Worm (Caenorhabditis elegans) whole organism, L2 larva: ENCODE results near the gene F55G7.4.
A peak's percentile ranks its signal among the peaks of the same experiment; 100 is the strongest.

ENCODE experiments used
- C34F6.9 ChIP-seq: fragments of 150-350 bp; optimal IDR thresholded peaks from 2 replicates; lab custom pipeline; 2014; ENCODE audit warnings: missing biosample characterization, missing genetic modification characterization
- R02D3.7 ChIP-seq: fragments of 150-350 bp; optimal IDR thresholded peaks from 2 replicates; lab custom pipeline; 2014; ENCODE audit warnings: missing biosample characterization, missing genetic modification characterization
- Y55F3AM.14 ChIP-seq: fragments of 200-800 bp; sonication (Bioruptor generic); optimal IDR thresholded peaks from 2 replicates; lab custom pipeline; 2018; ENCODE audit warnings: mild to moderate bottlenecking, missing genetic modification characterization, missing compliant biosample characterization
- dmd-4 ChIP-seq: sonication (generic microtip); optimal IDR thresholded peaks from 2 replicates; lab custom pipeline; 2017; ENCODE audit warnings: missing biosample characterization, missing genetic modification characterization
- egl-27 ChIP-seq: sonication (generic microtip); optimal IDR thresholded peaks from 3 replicates; lab custom pipeline; 2017; ENCODE audit warnings: missing biosample characterization, missing genetic modification reagents, missing genetic modification characterization
- elt-1 ChIP-seq: fragments of 150-350 bp; optimal IDR thresholded peaks from 2 replicates; lab custom pipeline; 2014; ENCODE audit warnings: missing biosample characterization, missing genetic modification characterization
- elt-3 ChIP-seq: sonication (generic microtip); optimal IDR thresholded peaks from 2 replicates; lab custom pipeline; 2017; ENCODE audit warnings: missing biosample characterization, missing genetic modification characterization
- fos-1 ChIP-seq: fragments of 150-350 bp; optimal IDR thresholded peaks from 2 replicates; lab custom pipeline; 2014; ENCODE audit warnings: missing biosample characterization, missing genetic modification characterization
- gmeb-1 ChIP-seq: fragments of 150-350 bp; optimal IDR thresholded peaks from 2 replicates; lab custom pipeline; 2014; ENCODE audit warnings: missing biosample characterization, missing genetic modification characterization
- lin-11 ChIP-seq: fragments of 150-350 bp; sonication (generic microtip); optimal IDR thresholded peaks from 2 replicates; lab custom pipeline; 2014; ENCODE audit warnings: missing biosample characterization, missing genetic modification characterization, inconsistent platforms, mixed read lengths
- lin-39 ChIP-seq: fragments of 150-350 bp; optimal IDR thresholded peaks from 2 replicates; lab custom pipeline; 2014; ENCODE audit warnings: missing biosample characterization, missing genetic modification reagents, missing genetic modification characterization
- lsy-2 ChIP-seq, 2 experiments: fragments of 150-350 bp in 1 of 2; sonication (generic microtip) in 1 of 2; optimal IDR thresholded peaks; 2 replicates each; lab custom pipeline; 2014 to 2017; ENCODE audit warnings: missing biosample characterization in 2 of 2, missing genetic modification characterization in 2 of 2
- mab-5 ChIP-seq: fragments of 150-350 bp; optimal IDR thresholded peaks from 2 replicates; lab custom pipeline; 2014; ENCODE audit warnings: missing biosample characterization, missing genetic modification characterization
- mbf-1 ChIP-seq: sonication (generic microtip); optimal IDR thresholded peaks from 2 replicates; lab custom pipeline; 2017; ENCODE audit warnings: missing biosample characterization, missing genetic modification characterization
- mdl-1 ChIP-seq, 2 experiments: fragments of 150-350 bp in 1 of 2; sonication (generic microtip) in 1 of 2; optimal IDR thresholded peaks; 2 replicates each; lab custom pipeline; 2017; ENCODE audit warnings: missing biosample characterization in 2 of 2, missing genetic modification characterization in 2 of 2
- nhr-11 ChIP-seq: fragments of 150-350 bp; optimal IDR thresholded peaks from 2 replicates; lab custom pipeline; 2014; ENCODE audit warnings: missing biosample characterization, missing genetic modification characterization
- nhr-129 ChIP-seq: fragments of 150-350 bp; optimal IDR thresholded peaks from 2 replicates; lab custom pipeline; 2014; ENCODE audit warnings: missing biosample characterization, missing genetic modification characterization
- nhr-21 ChIP-seq: fragments of 150-350 bp; optimal IDR thresholded peaks from 2 replicates; lab custom pipeline; 2014; ENCODE audit warnings: missing biosample characterization, missing genetic modification characterization
- nhr-237 ChIP-seq: fragments of 150-350 bp; optimal IDR thresholded peaks from 2 replicates; lab custom pipeline; 2014; ENCODE audit warnings: missing biosample characterization, missing genetic modification characterization
- nhr-25 ChIP-seq: fragments of 150-350 bp; sonication (generic microtip); optimal IDR thresholded peaks from 3 replicates; lab custom pipeline; 2014; ENCODE audit warnings: missing biosample characterization, missing genetic modification characterization
- nhr-77 ChIP-seq: fragments of 150-350 bp; optimal IDR thresholded peaks from 2 replicates; lab custom pipeline; 2014; ENCODE audit warnings: missing biosample characterization, missing genetic modification characterization
- peb-1 ChIP-seq: fragments of 150-350 bp; optimal IDR thresholded peaks from 2 replicates; lab custom pipeline; 2014; ENCODE audit warnings: missing biosample characterization, missing genetic modification characterization
- sem-4 ChIP-seq: fragments of 150-350 bp; optimal IDR thresholded peaks from 2 replicates; lab custom pipeline; 2014; ENCODE audit warnings: missing biosample characterization, missing genetic modification reagents, missing genetic modification characterization
- skn-1 ChIP-seq: sonication (generic microtip); optimal IDR thresholded peaks from 2 replicates; lab custom pipeline; 2017; ENCODE audit warnings: missing biosample characterization, missing genetic modification characterization
- sma-3 ChIP-seq: sonication (generic microtip); optimal IDR thresholded peaks from 2 replicates; lab custom pipeline; 2016; ENCODE audit warnings: missing genetic modification reagents, missing genetic modification characterization, missing compliant biosample characterization
- snpc-4 ChIP-seq: fragments of 150-350 bp; optimal IDR thresholded peaks from 2 replicates; lab custom pipeline; 2014; ENCODE audit warnings: missing biosample characterization, missing genetic modification characterization
- unc-39 ChIP-seq: fragments of 150-350 bp; optimal IDR thresholded peaks from 2 replicates; lab custom pipeline; 2014; ENCODE audit warnings: missing biosample characterization, missing genetic modification characterization
- unc-55 ChIP-seq: fragments of 150-350 bp; sonication (generic microtip); optimal IDR thresholded peaks from 3 replicates; lab custom pipeline; 2014; ENCODE audit warnings: missing biosample characterization, missing genetic modification reagents, missing genetic modification characterization
- unc-62 ChIP-seq: fragments of 150-350 bp; optimal IDR thresholded peaks from 2 replicates; lab custom pipeline; 2014; ENCODE audit warnings: missing biosample characterization, missing genetic modification reagents, missing genetic modification characterization
- zag-1 ChIP-seq: fragments of 150-350 bp; optimal IDR thresholded peaks from 2 replicates; lab custom pipeline; 2014; ENCODE audit warnings: missing biosample characterization, missing genetic modification characterization
- ztf-11 ChIP-seq: sonication (generic microtip); optimal IDR thresholded peaks from 2 replicates; lab custom pipeline; 2017; ENCODE audit warnings: missing biosample characterization, missing genetic modification characterization

The F55G7.4 gene

DNA sequence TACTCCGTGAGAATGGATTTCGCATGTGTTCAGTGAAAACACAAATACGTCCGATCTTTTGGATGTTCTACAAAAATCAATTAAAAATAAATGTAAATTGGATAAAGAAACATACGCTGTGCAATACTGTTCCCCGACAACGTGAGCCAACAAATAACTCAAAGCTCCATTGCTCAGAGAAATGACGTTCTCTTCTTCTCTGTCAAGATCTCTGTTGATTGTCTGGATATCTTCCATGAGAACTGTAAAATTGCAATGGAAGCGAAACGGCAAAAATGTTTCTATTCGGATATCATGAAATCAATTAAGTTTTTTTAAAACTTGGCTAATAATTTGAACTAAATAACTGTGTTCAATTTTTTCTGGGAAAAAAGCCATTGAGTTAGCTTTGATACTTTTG is 31.0 kb upstream of the F55G7.4 start:
- TF ChIP-seq nhr-11 (tag; lab: Kevin White, UChicago) (no peak), C34F6.9 (no peak), egl-27 (no peak), sma-3 (GFP tag; lab: Kevin White, UChicago) (no peak), unc-39 (no peak), unc-62 (no peak)

DNA sequence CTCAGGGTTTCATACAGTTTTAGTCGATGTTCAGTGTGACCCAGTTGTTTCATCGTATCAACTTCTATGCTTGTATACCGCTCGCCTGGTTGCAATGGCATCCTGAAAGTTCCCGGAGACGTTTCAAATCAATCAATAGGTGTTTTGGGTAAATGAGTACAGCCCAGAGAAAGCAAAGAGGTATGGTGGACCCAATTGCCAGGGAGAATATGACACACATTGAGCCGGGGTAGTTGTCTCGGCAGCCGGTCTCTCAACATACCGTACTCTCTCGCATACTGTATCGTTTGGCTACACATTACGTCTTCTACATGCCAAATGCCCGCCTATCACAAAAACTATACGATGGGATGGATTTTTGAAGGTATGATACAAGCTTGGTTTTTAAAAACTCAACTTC is 29.6 kb upstream of the F55G7.4 start, which contains the start of gene Y62H9A.9:
Gene Y62H9A.9 (minus strand): TSS at position 101 of the 400 bp plus-strand sequence.
- TF ChIP-seq elt-3 (tag; lab: Kevin White, UChicago), result no peak
- no peak for TF ChIP-seq gmeb-1
- TF ChIP-seq lin-11 (tag; lab: Kevin White, UChicago), result no peak
- TF ChIP-seq R02D3.7 (tag; lab: Kevin White, UChicago), result no peak
- no peak for TF ChIP-seq mdl-1 (tag; optimal IDR thresholded peaks at IDR 0.05; lab: Kevin White, UChicago)
- TF ChIP-seq nhr-129 (tag; lab: Kevin White, UChicago), result no peak
- no peak for TF ChIP-seq dmd-4 (tag; lab: Kevin White, UChicago)
- TF ChIP-seq elt-1 (tag; lab: Kevin White, UChicago), result no peak
- TF ChIP-seq peb-1 (tag; lab: Kevin White, UChicago), result no peak
- no peak for TF ChIP-seq ztf-11 (tag; lab: Kevin White, UChicago)
- no peak for TF ChIP-seq fos-1 (tag; lab: Kevin White, UChicago)
- no peak for TF ChIP-seq unc-39
- no peak for TF ChIP-seq Y55F3AM.14 (GFP tag; lab: Kevin White, UChicago)
- TF ChIP-seq mab-5, result no peak
- no peak for TF ChIP-seq skn-1 (tag; lab: Kevin White, UChicago)

DNA sequence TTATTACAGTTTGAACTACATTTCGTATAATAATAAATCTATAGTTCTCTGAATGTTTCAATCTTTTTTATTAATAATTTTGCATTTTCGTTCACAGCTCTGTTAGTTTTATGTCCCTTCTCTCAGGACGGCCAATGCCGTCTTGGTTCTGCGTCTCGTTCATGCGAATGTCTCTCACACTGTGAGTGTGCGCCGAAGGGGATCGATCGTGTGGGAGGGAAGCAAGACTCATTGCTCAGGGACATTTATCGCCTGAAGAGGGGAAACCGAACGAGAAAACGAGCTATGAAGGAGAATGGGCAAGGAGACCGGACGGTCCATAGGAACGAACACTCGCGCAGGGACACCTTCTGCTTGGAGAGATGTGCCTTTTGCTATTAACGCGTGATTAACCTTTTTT is 28.7 kb upstream of the F55G7.4 start:
- TF ChIP-seq mab-5 (peak; percentile 1), nhr-11 (tag; lab: Kevin White, UChicago) (no peak)
- TF ChIP-seq, all 48 proteins: peak for 1

DNA sequence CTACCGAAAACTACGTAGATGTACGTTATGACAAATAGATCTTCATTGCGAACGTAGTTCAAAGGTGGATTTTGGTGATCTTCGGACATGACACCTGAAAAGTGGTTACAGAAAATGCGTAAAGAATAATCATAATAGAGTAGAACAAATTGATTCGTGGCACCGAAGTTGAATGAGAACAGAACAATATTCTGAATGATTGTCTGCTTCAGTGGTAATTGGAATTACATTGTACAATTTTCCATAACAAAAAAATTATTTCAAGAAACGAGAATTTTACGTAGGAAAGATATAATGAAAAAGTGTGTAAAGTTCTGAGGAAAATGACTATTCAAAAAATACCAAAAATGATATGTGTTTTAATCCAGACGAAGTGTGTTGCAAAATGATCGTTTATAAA is 25.0 kb upstream of the F55G7.4 start, which contains the start of gene Y62H9A.10:
Gene Y62H9A.10 (minus strand): TSS at position 101 of the 400 bp plus-strand sequence.
- TF ChIP-seq mbf-1 (no peak), C34F6.9 (no peak), snpc-4 (tag; lab: Kevin White, UChicago) (no peak), unc-55 (GFP tag; lab: Kevin White, UChicago) (no peak), ztf-11 (tag; lab: Kevin White, UChicago) (no peak), lin-39 (no peak), mab-5 (no peak), nhr-25 (tag; lab: Kevin White, UChicago) (no peak), nhr-21 (tag; lab: Kevin White, UChicago) (no peak), unc-39 (no peak), zag-1 (tag; lab: Kevin White, UChicago) (no peak), elt-1 (tag; lab: Kevin White, UChicago) (no peak), nhr-237 (tag; lab: Kevin White, UChicago) (no peak), nhr-129 (tag; lab: Kevin White, UChicago) (no peak), unc-62 (no peak), lsy-2 (tag; optimal IDR thresholded peaks at IDR 0.05; lab: Kevin White, UChicago) (no peak), nhr-77 (tag; lab: Kevin White, UChicago) (no peak), nhr-11 (tag; lab: Kevin White, UChicago) (no peak), fos-1 (tag; lab: Kevin White, UChicago) (no peak)
- TF ChIP-seq, all 48 proteins: peak for 0

DNA sequence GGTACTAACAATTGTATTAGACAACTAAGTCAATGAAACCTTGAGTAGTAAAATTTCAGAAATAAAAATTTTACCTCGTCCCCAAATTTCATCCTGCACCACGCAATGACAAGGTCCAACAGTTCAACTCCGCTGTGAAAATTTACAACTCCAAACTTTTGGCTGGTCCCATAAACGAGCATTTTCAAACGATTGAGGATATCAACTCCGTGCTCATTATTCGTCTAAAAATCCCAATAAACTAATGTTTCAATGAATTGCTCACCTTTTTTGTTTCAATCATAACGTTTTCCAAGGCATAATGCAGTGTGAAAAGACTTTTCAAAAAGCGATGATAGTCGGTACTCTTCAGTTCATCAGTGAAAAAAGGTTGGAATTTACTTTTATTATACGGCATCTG is 21.1 kb upstream of the F55G7.4 start:
- no peak for TF ChIP-seq nhr-129 (tag; lab: Kevin White, UChicago)

DNA sequence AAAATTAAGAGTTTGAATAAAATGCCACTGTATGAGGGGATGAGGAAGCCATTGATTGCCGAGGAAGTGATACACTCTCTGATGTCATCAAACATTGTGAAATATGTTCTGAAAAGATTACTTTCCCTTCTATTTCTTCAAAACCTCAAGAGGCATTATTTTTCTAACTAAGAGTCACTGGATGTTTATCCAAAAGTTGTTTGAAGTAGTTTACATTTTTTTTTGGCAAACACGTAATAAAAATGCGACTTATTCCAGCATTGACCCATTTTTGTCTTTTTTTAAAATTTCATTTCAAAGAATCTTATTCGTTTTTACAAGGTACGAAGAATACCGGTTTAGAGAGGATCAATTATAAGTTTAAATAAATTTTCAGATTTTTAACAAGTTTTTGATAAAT is 20.4 kb upstream of the F55G7.4 start, which contains the start of gene Y62H9A.11:
Gene Y62H9A.11 (minus strand): TSS at position 101 of the 400 bp plus-strand sequence.
- TF ChIP-seq nhr-11 (tag; lab: Kevin White, UChicago) (no peak), unc-39 (no peak), gmeb-1 (no peak), lsy-2 (tag; optimal IDR thresholded peaks at IDR 0.05; lab: Kevin White, UChicago) (no peak), sem-4 (tag; lab: Kevin White, UChicago) (no peak), dmd-4 (tag; lab: Kevin White, UChicago) (no peak)
